Worm (Caenorhabditis elegans): ENCODE results near the gene lipl-2.

- TF ChIP-seq ama-1 (optimal IDR thresholded peaks at IDR 0.05), result no peak
- TF ChIP-seq tbx-37 (GFP tag; conservative IDR thresholded peaks at IDR 0.05), result no peak
- TF ChIP-seq F13C5.2 (tag; optimal IDR thresholded peaks at IDR 0.05), result no peak
- TF ChIP-seq sea-1 (GFP tag; conservative IDR thresholded peaks at IDR 0.05), result no peak
- TF ChIP-seq ceh-36 (tag; optimal IDR thresholded peaks at IDR 0.05), result no peak
- no peak for TF ChIP-seq hmg-4 (GFP tag; optimal IDR thresholded peaks at IDR 0.05)
- TF ChIP-seq aly-1 (tag; optimal IDR thresholded peaks at IDR 0.05), result no peak
- no peak for TF ChIP-seq tbx-11 (GFP tag; IDR thresholded peaks at IDR 0.05)
- no peak for TF ChIP-seq scrt-1 (GFP tag; IDR thresholded peaks at IDR 0.05)
- TF ChIP-seq B0310.2 (tag; optimal IDR thresholded peaks at IDR 0.05), result no peak
- no peak for TF ChIP-seq hnd-1 (tag; optimal IDR thresholded peaks at IDR 0.05)
- no peak for TF ChIP-seq pes-1 (GFP tag; IDR thresholded peaks at IDR 0.05)
- no peak for TF ChIP-seq tra-4 (tag; optimal IDR thresholded peaks at IDR 0.05)
- no peak for TF ChIP-seq ets-7 (tag; optimal IDR thresholded peaks at IDR 0.05)
These were observed 44.6 kb downstream of the lipl-2 start, which contains the start of gene sru-38 for ce11 chrV:9835945-9836344.
